Worm (Caenorhabditis elegans): ENCODE measurements around the gene atp-2.

The atp-2 gene

ce11 chrIII:5227831-5228467 is at the start of gene atp-2, which contains the start of the genes C34E10.12 and C34E10.10 (continued):
- peak; percentile 86 to 90 for TF ChIP-seq lin-35 (GFP tag; optimal IDR thresholded peaks at IDR 0.05)
- TF ChIP-seq irx-1 (tag; optimal IDR thresholded peaks at IDR 0.05): peak; percentile 64
- peak; percentile 72 for TF ChIP-seq dsc-1 (tag; optimal IDR thresholded peaks at IDR 0.05)
- peak; percentile 84 for TF ChIP-seq lin-13 (GFP tag; optimal IDR thresholded peaks at IDR 0.05)
- peak; percentile 82 for TF ChIP-seq nhr-77 (tag; optimal IDR thresholded peaks at IDR 0.05)
- TF ChIP-seq ceh-8 (GFP tag; optimal IDR thresholded peaks at IDR 0.05): peak; percentile 59
- TF ChIP-seq aly-2 (tag; optimal IDR thresholded peaks at IDR 0.05): peak; percentile 70
- peak; percentile 73 for TF ChIP-seq jun-1 (tag; optimal IDR thresholded peaks at IDR 0.05)
- peak; percentile 79 to 85 (median 82) for TF ChIP-seq dpl-1 (GFP tag; optimal IDR thresholded peaks at IDR 0.05)
- peak; percentile 85 for TF ChIP-seq fkh-8 (tag; optimal IDR thresholded peaks at IDR 0.05)
- TF ChIP-seq C16A3.4 (tag; optimal IDR thresholded peaks at IDR 0.05): peak; percentile 97
- TF ChIP-seq lir-3 (tag; optimal IDR thresholded peaks at IDR 0.05; ENCODE audit: poor library complexity): peak; percentile 80
- TF ChIP-seq blmp-1 (tag; optimal IDR thresholded peaks at IDR 0.05): peak; percentile 59
- TF ChIP-seq ces-1 (GFP tag; optimal IDR thresholded peaks at IDR 0.05): no peak
- TF ChIP-seq isw-1 (GFP tag; IDR thresholded peaks at IDR 0.05): peak; percentile 90
- TF ChIP-seq sox-4 (tag; optimal IDR thresholded peaks at IDR 0.05): peak; percentile 48
- TF ChIP-seq nhr-11 (tag; optimal IDR thresholded peaks at IDR 0.05): peak; percentile 27
- peak; percentile 94 for TF ChIP-seq nhr-20 (tag; optimal IDR thresholded peaks at IDR 0.05)
- TF ChIP-seq swsn-7 (tag; optimal IDR thresholded peaks at IDR 0.05): peak; percentile 88
- TF ChIP-seq zip-4 (GFP tag; optimal IDR thresholded peaks at IDR 0.05): peak; percentile 40
- TF ChIP-seq mab-9 (GFP tag; IDR thresholded peaks at IDR 0.05): peak; percentile 38; the same call in 1 of the 2 replicates
- no peak for TF ChIP-seq ztf-4 (tag; optimal IDR thresholded peaks at IDR 0.05)
- TF ChIP-seq hlh-4 (tag; optimal IDR thresholded peaks at IDR 0.05): no peak
- peak; percentile 65 for TF ChIP-seq fos-1 (tag; optimal IDR thresholded peaks at IDR 0.05)
- peak; percentile 93 for TF ChIP-seq nhr-85 (tag)
- TF ChIP-seq grh-1 (GFP tag; IDR thresholded peaks at IDR 0.05): peak; percentile 52; the same call in 1 of the 2 replicates
- peak in 1 of 2 experiments; percentile 52 for TF ChIP-seq ztf-11 (tag; optimal IDR thresholded peaks at IDR 0.05)
- TF ChIP-seq pqm-1 (tag; optimal IDR thresholded peaks at IDR 0.05): no peak
- TF ChIP-seq C04F5.9 (tag; optimal IDR thresholded peaks at IDR 0.05): peak; percentile 61
- TF ChIP-seq vab-15 (tag; optimal IDR thresholded peaks at IDR 0.05): no peak
- TF ChIP-seq ceh-63 (GFP tag; optimal IDR thresholded peaks at IDR 0.05): no peak
- peak; percentile 90 for TF ChIP-seq rnt-1 (tag; optimal IDR thresholded peaks at IDR 0.05)
- no peak for TF ChIP-seq elt-2 (tag; optimal IDR thresholded peaks at IDR 0.05)

ce11 chrIII:5179166-5179565 is 49.1 kb upstream of the atp-2 start:
- TF ChIP-seq isw-1 (GFP tag; IDR thresholded peaks at IDR 0.05) (no peak), zag-1 (tag; optimal IDR thresholded peaks at IDR 0.05) (no peak), unc-98 (GFP tag; IDR thresholded peaks at IDR 0.05) (no peak), efl-1 (optimal IDR thresholded peaks at IDR 0.05) (peak in 1 of 2 experiments; percentile 3), efl-1 (GFP tag; optimal IDR thresholded peaks at IDR 0.05 in 1 of 2) (peak in 1 of 2 experiments; percentile 10)

- TF ChIP-seq fkh-8 (tag; optimal IDR thresholded peaks at IDR 0.05) (no peak), lin-14 (GFP tag; optimal IDR thresholded peaks at IDR 0.05) (peak; percentile 24), lsy-2 (tag; optimal IDR thresholded peaks at IDR 0.05) (peak in 1 of 2 experiments; percentile 23), unc-30 (tag; optimal IDR thresholded peaks at IDR 0.05) (no peak), xbp-1 (tag; optimal IDR thresholded peaks at IDR 0.05) (no peak), nhr-71 (tag; optimal IDR thresholded peaks at IDR 0.05) (no peak), F16B12.6 (tag; optimal IDR thresholded peaks at IDR 0.05) (no peak), efl-1 (optimal IDR thresholded peaks at IDR 0.05) (no peak), efl-1 (GFP tag; optimal IDR thresholded peaks at IDR 0.05 in 1 of 2) (peak in 1 of 2 experiments; percentile 71)
Measured at ce11 chrIII:5180588-5180987, 47.6 kb upstream of the atp-2 start.
